Fruit fly (Drosophila melanogaster) whole organism, embryonic: ENCODE data around the gene kdn.

Source experiments
- Adf1 ChIP-seq: fragments of 200-800 bp; sonication (Bioruptor generic); IDR thresholded peaks from 2 replicates; pipeline ENCODE4 v1.3.6; 2022; ENCODE audit warnings: missing biosample characterization, missing genetic modification characterization
- Atf-2 ChIP-seq: fragments of 200-800 bp; sonication (Bioruptor generic); optimal IDR thresholded peaks from 2 replicates; lab custom pipeline; 2016; ENCODE audit warnings: missing biosample characterization, missing genetic modification characterization
- B-H2 ChIP-seq: fragments of 200-800 bp; sonication (Bioruptor generic); optimal IDR thresholded peaks from 2 replicates; lab custom pipeline; 2018; ENCODE audit warnings: missing biosample characterization, mild to moderate bottlenecking, missing genetic modification characterization
- CG10431 ChIP-seq: fragments of 200-800 bp; sonication (Bioruptor generic); optimal IDR thresholded peaks from 3 replicates; lab custom pipeline; 2018; ENCODE audit warnings: missing biosample characterization, mild to moderate bottlenecking, missing genetic modification characterization
- CG10959 ChIP-seq: fragments of 200-800 bp; sonication (Bioruptor generic); IDR thresholded peaks from 2 replicates; pipeline ENCODE4 v1.3.6; 2022; ENCODE audit warnings: missing biosample characterization, missing genetic modification characterization
- CG12219 ChIP-seq: fragments of 200-800 bp; sonication (Bioruptor generic); optimal IDR thresholded peaks from 3 replicates; lab custom pipeline; 2018; ENCODE audit warnings: missing biosample characterization, mild to moderate bottlenecking, missing genetic modification characterization
- CG13296 ChIP-seq: fragments of 200-800 bp; sonication (Bioruptor generic); optimal IDR thresholded peaks from 3 replicates; lab custom pipeline; 2018; ENCODE audit warnings: missing biosample characterization, mild to moderate bottlenecking, missing genetic modification characterization
- CG14441 ChIP-seq: fragments of 200-800 bp; sonication (Bioruptor generic); IDR thresholded peaks from 2 replicates; pipeline ENCODE4 v1.3.6; 2022; ENCODE audit warnings: missing biosample characterization, missing genetic modification characterization
- CG1792 ChIP-seq: fragments of 200-800 bp; sonication (Bioruptor generic); optimal IDR thresholded peaks from 2 replicates; lab custom pipeline; 2016; ENCODE audit warnings: missing biosample characterization, missing genetic modification characterization
- CG2712 ChIP-seq: fragments of 200-800 bp; optimal IDR thresholded peaks from 3 replicates; lab custom pipeline; 2019; ENCODE audit warnings: missing biosample characterization, mild to moderate bottlenecking, missing genetic modification characterization, moderate library complexity
- CG2875 ChIP-seq: fragments of 200-800 bp; sonication (Bioruptor generic); optimal IDR thresholded peaks from 2 replicates; lab custom pipeline; 2017; ENCODE audit warnings: missing biosample characterization, mild to moderate bottlenecking, missing genetic modification characterization, missing genetic modification reagents
- CG2889 ChIP-seq: fragments of 200-800 bp; sonication (Bioruptor generic); IDR thresholded peaks from 3 replicates; pipeline ENCODE4 v1.3.6; 2022; ENCODE audit warnings: missing biosample characterization, missing genetic modification characterization
- CG3065 ChIP-seq: fragments of 200-800 bp; sonication (Bioruptor generic); optimal IDR thresholded peaks from 2 replicates; lab custom pipeline; 2016; ENCODE audit warnings: missing biosample characterization, missing genetic modification characterization
- CG31224 ChIP-seq: fragments of 200-800 bp; sonication (Bioruptor generic); IDR thresholded peaks from 2 replicates; pipeline ENCODE4 v1.3.6; 2022; ENCODE audit warnings: missing biosample characterization, missing genetic modification characterization
- CG3838 ChIP-seq: fragments of 200-800 bp; sonication (Bioruptor generic); optimal IDR thresholded peaks from 3 replicates; lab custom pipeline; 2016; ENCODE audit warnings: missing biosample characterization, missing genetic modification characterization
- CG3847 ChIP-seq: fragments of 200-800 bp; sonication (Bioruptor generic); IDR thresholded peaks from 2 replicates; pipeline ENCODE4 v1.3.6; 2022; ENCODE audit warnings: missing biosample characterization, missing genetic modification characterization
- CG4854 ChIP-seq: fragments of 200-800 bp; sonication (Bioruptor generic); optimal IDR thresholded peaks from 2 replicates; lab custom pipeline; 2016; ENCODE audit warnings: missing biosample characterization, missing genetic modification characterization, inconsistent platforms
- CG5180 ChIP-seq: fragments of 200-800 bp; sonication (Bioruptor generic); optimal IDR thresholded peaks from 3 replicates; lab custom pipeline; 2017; ENCODE audit warnings: missing biosample characterization, missing genetic modification characterization, mild to moderate bottlenecking, moderate library complexity, missing genetic modification reagents
- CG6765 ChIP-seq: fragments of 200-800 bp; sonication (Bioruptor generic); optimal IDR thresholded peaks from 3 replicates; lab custom pipeline; 2017; ENCODE audit warnings: missing biosample characterization, mild to moderate bottlenecking, missing genetic modification characterization
- CG7271 ChIP-seq: fragments of 200-800 bp; sonication (Bioruptor generic); optimal IDR thresholded peaks from 2 replicates; lab custom pipeline; 2018; ENCODE audit warnings: missing biosample characterization, mild to moderate bottlenecking, missing genetic modification characterization, moderate library complexity
- D ChIP-seq, 2 experiments: fragments of 200-800 bp in 1 of 2; fragments of >200 bp in 1 of 2; sonication (Bioruptor generic) in 1 of 2; optimal IDR thresholded peaks; 2 replicates in 1 of 2; 3 replicates in 1 of 2; lab custom pipeline; 2017; ENCODE audit warnings: mild to moderate bottlenecking in 1 of 2, missing biosample characterization in 1 of 2, missing genetic modification characterization in 1 of 2, missing genetic modification reagents in 1 of 2
- Dfd ChIP-seq, 2 experiments: fragments of >200 bp; optimal IDR thresholded peaks; 2 replicates each; lab custom pipeline; 2017; ENCODE audit warnings: missing biosample characterization in 2 of 2, missing genetic modification characterization in 2 of 2
- Dref ChIP-seq: fragments of 200-800 bp; sonication (Bioruptor generic); IDR thresholded peaks from 2 replicates; pipeline ENCODE4 v1.3.6; 2022; ENCODE audit warnings: missing biosample characterization, missing genetic modification characterization
- Drgx ChIP-seq: fragments of 200-800 bp; sonication (Bioruptor generic); IDR thresholded peaks from 2 replicates; pipeline ENCODE4 v1.3.6; 2022; ENCODE audit warnings: missing biosample characterization, missing genetic modification characterization
- E2f2 ChIP-seq: fragments of 200-800 bp; sonication (Bioruptor generic); IDR thresholded peaks from 2 replicates; pipeline ENCODE4 v1.3.6; 2022; ENCODE audit warnings: missing biosample characterization, missing genetic modification characterization
- ERR ChIP-seq: fragments of 200-800 bp; sonication (Bioruptor generic); optimal IDR thresholded peaks from 2 replicates; lab custom pipeline; 2016; ENCODE audit warnings: missing biosample characterization, missing genetic modification characterization
- Gug ChIP-seq: fragments of 200-800 bp; sonication (Bioruptor generic); IDR thresholded peaks from 4 replicates; pipeline ENCODE4 v1.3.6; 2022; ENCODE audit warnings: missing biosample characterization, missing genetic modification characterization
- HLH54F ChIP-seq: fragments of 200-800 bp; sonication (Bioruptor generic); optimal IDR thresholded peaks from 3 replicates; lab custom pipeline; 2016; ENCODE audit warnings: missing biosample characterization, missing genetic modification characterization
- Lim3 ChIP-seq: fragments of 200-800 bp; sonication (Bioruptor generic); IDR thresholded peaks from 2 replicates; pipeline ENCODE4 v1.3.6; 2022; ENCODE audit warnings: missing biosample characterization, missing genetic modification characterization
- Med ChIP-seq: fragments of 200-800 bp; sonication (Bioruptor generic); peaks from one replicate; lab custom pipeline; 2016; ENCODE audit warnings: missing biosample characterization, missing genetic modification characterization, mild to moderate bottlenecking, inconsistent platforms, moderate library complexity
- NK7.1 ChIP-seq: fragments of 200-800 bp; sonication (Bioruptor generic); optimal IDR thresholded peaks from 3 replicates; lab custom pipeline; 2016; ENCODE audit warnings: missing biosample characterization, missing genetic modification characterization
- Nf-YB ChIP-seq: fragments of 200-800 bp; sonication (Bioruptor generic); optimal IDR thresholded peaks from 3 replicates; lab custom pipeline; 2019; ENCODE audit warnings: missing biosample characterization, mild to moderate bottlenecking, missing genetic modification characterization, moderate library complexity
- Nf-YC ChIP-seq: fragments of 200-800 bp; optimal IDR thresholded peaks from 3 replicates; lab custom pipeline; 2019; ENCODE audit warnings: missing biosample characterization, mild to moderate bottlenecking, missing genetic modification characterization, moderate library complexity
- Rx ChIP-seq: fragments of 200-800 bp; sonication (Bioruptor generic); IDR thresholded peaks from 2 replicates; pipeline ENCODE4 v1.3.6; 2022; ENCODE audit warnings: missing biosample characterization, missing genetic modification characterization
- Spps ChIP-seq: fragments of 200-800 bp; sonication (Bioruptor generic); optimal IDR thresholded peaks from 2 replicates; lab custom pipeline; 2018; ENCODE audit warnings: missing biosample characterization, mild to moderate bottlenecking, missing genetic modification characterization
- crol ChIP-seq: fragments of 200-800 bp; sonication (Bioruptor generic); IDR thresholded peaks from 2 replicates; pipeline ENCODE4 v1.3.6; 2022; ENCODE audit warnings: missing biosample characterization, missing genetic modification characterization
- disco-r ChIP-seq: fragments of 200-800 bp; sonication (Bioruptor generic); optimal IDR thresholded peaks from 2 replicates; lab custom pipeline; 2016; ENCODE audit warnings: missing biosample characterization, missing genetic modification characterization
- dysf ChIP-seq: fragments of 200-800 bp; sonication (Bioruptor generic); IDR thresholded peaks from 3 replicates; pipeline ENCODE4 v1.3.6; 2022; ENCODE audit warnings: missing biosample characterization, missing genetic modification characterization
- inv ChIP-seq: fragments of 200-800 bp; sonication (Bioruptor generic); IDR thresholded peaks from 2 replicates; pipeline ENCODE4 v1.3.6; 2022; ENCODE audit warnings: missing biosample characterization, missing genetic modification characterization; ENCODE audit not compliant: partially characterized antibody
- lbe ChIP-seq: fragments of 200-800 bp; sonication (Bioruptor generic); optimal IDR thresholded peaks from 2 replicates; lab custom pipeline; 2016; ENCODE audit warnings: missing biosample characterization, mild to moderate bottlenecking, missing genetic modification characterization
- lilli ChIP-seq: fragments of 200-800 bp; sonication (Bioruptor generic); optimal IDR thresholded peaks from 3 replicates; lab custom pipeline; 2016; ENCODE audit warnings: missing biosample characterization, missing genetic modification characterization
- nom ChIP-seq: fragments of 200-800 bp; sonication (Bioruptor generic); optimal IDR thresholded peaks from 2 replicates; lab custom pipeline; 2017; ENCODE audit warnings: missing biosample characterization, missing genetic modification characterization, mild to moderate bottlenecking, moderate library complexity, missing genetic modification reagents
- pum ChIP-seq: fragments of 200-800 bp; sonication (Bioruptor generic); optimal IDR thresholded peaks from 2 replicates; lab custom pipeline; 2016; ENCODE audit warnings: missing biosample characterization, missing genetic modification characterization
- ranshi ChIP-seq: fragments of 200-800 bp; sonication (Bioruptor generic); IDR thresholded peaks from 2 replicates; pipeline ENCODE4 v1.3.6; 2022; ENCODE audit warnings: missing biosample characterization, missing genetic modification characterization
- repo ChIP-seq: fragments of 200-800 bp; sonication (Bioruptor generic); optimal IDR thresholded peaks from 2 replicates; lab custom pipeline; 2016; ENCODE audit warnings: missing biosample characterization, missing genetic modification characterization
- sc ChIP-seq, 3 experiments: fragments of >200 bp in 2 of 3; fragments of 200-800 bp in 1 of 3; sonication (Bioruptor generic) in 1 of 3; optimal IDR thresholded peaks; 2 replicates in 2 of 3; 3 replicates in 1 of 3; lab custom pipeline; 2017; ENCODE audit warnings: mild to moderate bottlenecking in 1 of 3, missing biosample characterization in 1 of 3, missing genetic modification characterization in 1 of 3, missing genetic modification reagents in 1 of 3
- scrt ChIP-seq: fragments of 200-800 bp; sonication (Bioruptor generic); optimal IDR thresholded peaks from 2 replicates; lab custom pipeline; 2018; ENCODE audit warnings: missing biosample characterization, mild to moderate bottlenecking, missing genetic modification characterization, moderate library complexity
- sr ChIP-seq: fragments of 200-800 bp; sonication (Bioruptor generic); IDR thresholded peaks from 3 replicates; pipeline ENCODE4 v1.3.6; 2022; ENCODE audit warnings: missing biosample characterization, missing genetic modification characterization
- unpg ChIP-seq: fragments of 200-800 bp; sonication (Bioruptor generic); optimal IDR thresholded peaks from 3 replicates; lab custom pipeline; 2018; ENCODE audit warnings: missing biosample characterization, mild to moderate bottlenecking, missing genetic modification characterization, moderate library complexity
- wek ChIP-seq: fragments of 200-800 bp; sonication (Bioruptor generic); optimal IDR thresholded peaks from 3 replicates; lab custom pipeline; 2018; ENCODE audit warnings: missing biosample characterization, mild to moderate bottlenecking, missing genetic modification characterization, moderate library complexity

kdn gene

dm6 chrX:6340593-6341068 lies 9.8 kb upstream of the kdn start (continued):
- TF ChIP-seq CG14441: peak; percentile 39; the same call in 1 of the 2 replicates
- no peak for TF ChIP-seq Dref (GFP tag; lab: Robert Waterston, UW)
- TF ChIP-seq CG10959 (GFP tag; lab: Robert Waterston, UW): no peak
- TF ChIP-seq CG5180 (GFP tag; lab: Kevin White, UChicago): peak; percentile 72
- TF ChIP-seq CG1792 (GFP tag; lab: Kevin White, UChicago): no peak
- TF ChIP-seq CG2875: peak; percentile 68
- no peak for TF ChIP-seq CG2889 (GFP tag; lab: Robert Waterston, UW)
- TF ChIP-seq CG3838 (GFP tag; lab: Kevin White, UChicago): no peak
- TF ChIP-seq inv (GFP tag; lab: Robert Waterston, UW): no peak
- peak; percentile 2 for TF ChIP-seq pum (GFP tag; lab: Kevin White, UChicago)
- TF ChIP-seq CG2712: peak; percentile 84
- peak; percentile 97 for TF ChIP-seq nom (GFP tag; lab: Kevin White, UChicago)
- TF ChIP-seq CG3847 (GFP tag; lab: Robert Waterston, UW): no peak; the same call in 1 of the 2 replicates
- TF ChIP-seq scrt (GFP tag; lab: Kevin White, UChicago): peak; percentile 74
- peak; percentile 52 for TF ChIP-seq lilli
- TF ChIP-seq sc (optimal IDR thresholded peaks at IDR 0.05; lab: Kevin White, UChicago): no peak
- peak; percentile 54 for TF ChIP-seq sc (GFP tag; optimal IDR thresholded peaks at IDR 0.05; lab: Kevin White, UChicago)
- peak; percentile 60 for TF ChIP-seq Drgx (GFP tag; lab: Robert Waterston, UW)
- TF ChIP-seq CG12219: peak; percentile 53
- no peak for TF ChIP-seq NK7.1
- 0 out of 2 replicates have a peak, but pooled peaks have one; percentile 25 for TF ChIP-seq Rx (GFP tag; lab: Robert Waterston, UW)
- peak; percentile 5 for TF ChIP-seq wek
- TF ChIP-seq repo: no peak
- peak; percentile 72 for TF ChIP-seq CG6765 (GFP tag; lab: Kevin White, UChicago)
- TF ChIP-seq unpg: peak; percentile 72
- peak; percentile 52 for TF ChIP-seq B-H2
- TF ChIP-seq Adf1 (GFP tag; lab: Robert Waterston, UW): no peak
- no peak for TF ChIP-seq Lim3 (GFP tag; lab: Robert Waterston, UW)
- no peak for TF ChIP-seq CG3065 (GFP tag; lab: Kevin White, UChicago)
- TF ChIP-seq sr (GFP tag; lab: Robert Waterston, UW): no peak
- no peak for TF ChIP-seq Atf-2 (GFP tag; lab: Kevin White, UChicago)
- peak; percentile 68 for TF ChIP-seq lbe
- TF ChIP-seq CG31224: peak; percentile 49; the same call in 1 of the 2 replicates
- peak; percentile 73 for TF ChIP-seq Nf-YC (tag; lab: Kevin White, UChicago)
- TF ChIP-seq CG7271 (tag; lab: Kevin White, UChicago): no peak
- peak; percentile 83 for TF ChIP-seq CG13296 (GFP tag; lab: Kevin White, UChicago)
- peak; percentile 37 for TF ChIP-seq CG4854 (GFP tag; lab: Kevin White, UChicago)
- no peak for TF ChIP-seq Dfd (GFP tag; optimal IDR thresholded peaks at IDR 0.05; lab: Kevin White, UChicago)
- TF ChIP-seq Nf-YB (GFP tag; lab: Kevin White, UChicago): peak; percentile 69
- no peak for TF ChIP-seq disco-r (GFP tag; lab: Kevin White, UChicago)
- TF ChIP-seq HLH54F (GFP tag; lab: Kevin White, UChicago): peak; percentile 31
- TF ChIP-seq D (optimal IDR thresholded peaks at IDR 0.05; lab: Kevin White, UChicago): no peak
- TF ChIP-seq D (GFP tag; optimal IDR thresholded peaks at IDR 0.05; lab: Kevin White, UChicago): peak; percentile 68
- TF ChIP-seq E2f2: no peak
- no peak for TF ChIP-seq ERR (GFP tag; lab: Kevin White, UChicago)
- TF ChIP-seq Med: peak; percentile 81
- TF ChIP-seq ranshi: no peak
- peak; percentile 35; the same call in 1 of the 4 replicates for TF ChIP-seq Gug
- peak; percentile 61 for TF ChIP-seq CG10431 (GFP tag; lab: Kevin White, UChicago)
- no peak for TF ChIP-seq crol
- TF ChIP-seq dysf (GFP tag; lab: Robert Waterston, UW): peak; percentile 62
- peak; percentile 24 for TF ChIP-seq Spps
